Fruit fly (Drosophila melanogaster) whole organism, embryonic: ENCODE data around the gene CG43052.

Experiments
- BEAF-32 ChIP-seq: fragments of 200-800 bp; sonication (Bioruptor generic); optimal IDR thresholded peaks from 3 replicates; lab custom pipeline; 2017; ENCODE audit warnings: missing biosample characterization, missing genetic modification characterization, mild to moderate bottlenecking, moderate library complexity, missing genetic modification reagents
- Bdp1 ChIP-seq: fragments of 200-800 bp; sonication (Bioruptor generic); optimal IDR thresholded peaks from 3 replicates; lab custom pipeline; 2016; ENCODE audit warnings: missing biosample characterization, missing genetic modification characterization
- BtbVII ChIP-seq: fragments of 200-800 bp; sonication (Bioruptor generic); optimal IDR thresholded peaks from 3 replicates; lab custom pipeline; 2017; ENCODE audit warnings: missing biosample characterization, mild to moderate bottlenecking, missing genetic modification characterization
- CG10209 ChIP-seq: fragments of 200-800 bp; sonication (Bioruptor generic); optimal IDR thresholded peaks from 3 replicates; lab custom pipeline; 2017; ENCODE audit warnings: missing biosample characterization, mild to moderate bottlenecking, missing genetic modification characterization, missing genetic modification reagents
- CG11504 ChIP-seq: fragments of 200-800 bp; sonication (Bioruptor generic); optimal IDR thresholded peaks from 3 replicates; lab custom pipeline; 2019; ENCODE audit warnings: missing biosample characterization, mild to moderate bottlenecking, missing genetic modification characterization, moderate library complexity
- CG1233 ChIP-seq: fragments of 200-800 bp; sonication (Bioruptor generic); optimal IDR thresholded peaks from 4 replicates; lab custom pipeline; 2018; ENCODE audit warnings: missing biosample characterization, mild to moderate bottlenecking, missing genetic modification characterization
- CG14441 ChIP-seq: fragments of 200-800 bp; sonication (Bioruptor generic); IDR thresholded peaks from 2 replicates; pipeline ENCODE4 v1.3.6; 2022; ENCODE audit warnings: missing biosample characterization, missing genetic modification characterization
- CG15514 ChIP-seq: fragments of 200-800 bp; sonication (Bioruptor generic); optimal IDR thresholded peaks from 3 replicates; lab custom pipeline; 2017; ENCODE audit warnings: missing biosample characterization, missing genetic modification characterization, mild to moderate bottlenecking, moderate library complexity, missing genetic modification reagents
- CG15696 ChIP-seq: fragments of 200-800 bp; sonication (Bioruptor generic); optimal IDR thresholded peaks from 2 replicates; lab custom pipeline; 2019; ENCODE audit warnings: missing biosample characterization, mild to moderate bottlenecking, missing genetic modification characterization, moderate library complexity
- CG16813 ChIP-seq: fragments of 200-800 bp; sonication (Bioruptor generic); IDR thresholded peaks from 3 replicates; pipeline ENCODE4 v1.3.6; 2022; ENCODE audit warnings: missing biosample characterization, missing genetic modification characterization; ENCODE audit not compliant: partially characterized antibody
- CG17359 ChIP-seq: fragments of 200-800 bp; sonication (Bioruptor generic); optimal IDR thresholded peaks from 3 replicates; lab custom pipeline; 2018; ENCODE audit warnings: missing biosample characterization, mild to moderate bottlenecking, missing genetic modification characterization, moderate library complexity
- CG17361 ChIP-seq: fragments of 200-800 bp; sonication (Bioruptor generic); IDR thresholded peaks from 3 replicates; pipeline ENCODE4 v1.3.6; 2022; ENCODE audit warnings: missing biosample characterization, missing genetic modification characterization
- CG18011 ChIP-seq: fragments of 200-800 bp; sonication (Bioruptor generic); optimal IDR thresholded peaks from 2 replicates; lab custom pipeline; 2017; ENCODE audit warnings: missing biosample characterization, missing genetic modification characterization, mild to moderate bottlenecking, moderate library complexity, missing genotype
- CG2889 ChIP-seq: fragments of 200-800 bp; sonication (Bioruptor generic); IDR thresholded peaks from 3 replicates; pipeline ENCODE4 v1.3.6; 2022; ENCODE audit warnings: missing biosample characterization, missing genetic modification characterization
- CG32532 ChIP-seq: fragments of 200-800 bp; sonication (Bioruptor generic); IDR thresholded peaks from 2 replicates; pipeline ENCODE4 v1.3.6; 2022; ENCODE audit warnings: missing biosample characterization, missing genetic modification characterization
- CG34422 ChIP-seq: fragments of 200-800 bp; sonication (Bioruptor generic); IDR thresholded peaks from 3 replicates; pipeline ENCODE4 v1.3.6; 2022; ENCODE audit warnings: missing biosample characterization, missing genetic modification characterization
- CG42726 ChIP-seq: fragments of 200-800 bp; sonication (Bioruptor generic); IDR thresholded peaks from 2 replicates; pipeline ENCODE4 v1.3.6; 2022; ENCODE audit warnings: missing biosample characterization, missing genetic modification characterization; ENCODE audit not compliant: partially characterized antibody
- CG6689 ChIP-seq: fragments of 200-800 bp; sonication (Bioruptor generic); IDR thresholded peaks from 2 replicates; pipeline ENCODE4 v1.3.6; 2022; ENCODE audit warnings: missing biosample characterization, missing genetic modification characterization
- CG6791 ChIP-seq: fragments of 200-800 bp; sonication (Bioruptor generic); IDR thresholded peaks from 3 replicates; pipeline ENCODE4 v1.3.6; 2022; ENCODE audit warnings: missing biosample characterization, missing genetic modification characterization; ENCODE audit not compliant: partially characterized antibody
- CG9797 ChIP-seq: fragments of 200-800 bp; sonication (Bioruptor generic); optimal IDR thresholded peaks from 3 replicates; lab custom pipeline; 2018; ENCODE audit warnings: missing biosample characterization, mild to moderate bottlenecking, missing genetic modification characterization
- Chrac-16 ChIP-seq: fragments of 200-800 bp; sonication (Bioruptor generic); optimal IDR thresholded peaks from 3 replicates; lab custom pipeline; 2016; ENCODE audit warnings: missing biosample characterization, missing genetic modification characterization
- Dek ChIP-seq: fragments of 200-800 bp; sonication (Bioruptor generic); optimal IDR thresholded peaks from 3 replicates; lab custom pipeline; 2019; ENCODE audit warnings: missing biosample characterization, mild to moderate bottlenecking, missing genetic modification characterization, moderate library complexity
- Dip3 ChIP-seq: fragments of 200-800 bp; sonication (Bioruptor generic); optimal IDR thresholded peaks from 3 replicates; lab custom pipeline; 2016; ENCODE audit warnings: missing biosample characterization, missing genetic modification characterization
- Doc3 ChIP-seq: fragments of 200-800 bp; sonication (Bioruptor generic); IDR thresholded peaks from 3 replicates; pipeline ENCODE4 v1.3.6; 2022; ENCODE audit warnings: missing biosample characterization, missing genetic modification characterization; ENCODE audit not compliant: partially characterized antibody
- Dref ChIP-seq: fragments of 200-800 bp; sonication (Bioruptor generic); IDR thresholded peaks from 2 replicates; pipeline ENCODE4 v1.3.6; 2022; ENCODE audit warnings: missing biosample characterization, missing genetic modification characterization
- GATAe ChIP-seq: fragments of 200-800 bp; sonication (Bioruptor generic); conservative IDR thresholded peaks from 2 replicates; pipeline ENCODE4 v1.3.6; 2022; ENCODE audit warnings: missing biosample characterization, missing genetic modification characterization
- HLH54F ChIP-seq: fragments of 200-800 bp; sonication (Bioruptor generic); optimal IDR thresholded peaks from 3 replicates; lab custom pipeline; 2016; ENCODE audit warnings: missing biosample characterization, missing genetic modification characterization
- Lpt ChIP-seq: fragments of >200 bp; optimal IDR thresholded peaks from 2 replicates; lab custom pipeline; 2018; ENCODE audit warnings: missing biosample characterization, missing genetic modification characterization
- Myb ChIP-seq: fragments of 200-800 bp; sonication (Bioruptor generic); optimal IDR thresholded peaks from 2 replicates; lab custom pipeline; 2016; ENCODE audit warnings: missing biosample characterization, missing genetic modification characterization
- NC2β ChIP-seq: fragments of 200-800 bp; sonication (Bioruptor generic); optimal IDR thresholded peaks from 2 replicates; lab custom pipeline; 2016; ENCODE audit warnings: missing biosample characterization, missing genetic modification characterization
- Oli ChIP-seq: fragments of 200-800 bp; sonication (Bioruptor generic); optimal IDR thresholded peaks from 2 replicates; lab custom pipeline; 2018; ENCODE audit warnings: missing biosample characterization, mild to moderate bottlenecking, missing genetic modification characterization, moderate library complexity
- ato ChIP-seq: fragments of 200-800 bp; sonication (Bioruptor generic); IDR thresholded peaks from 2 replicates; pipeline ENCODE4 v1.3.6; 2022; ENCODE audit warnings: missing biosample characterization, missing genetic modification characterization; ENCODE audit not compliant: partially characterized antibody
- bab2 ChIP-seq: fragments of 200-800 bp; sonication (Bioruptor generic); optimal IDR thresholded peaks from 2 replicates; lab custom pipeline; 2016; ENCODE audit warnings: missing biosample characterization, missing genetic modification characterization
- bcd ChIP-seq: fragments of 200-800 bp; sonication (Bioruptor generic); optimal IDR thresholded peaks from 2 replicates; lab custom pipeline; 2017; ENCODE audit warnings: missing biosample characterization, mild to moderate bottlenecking, missing genetic modification characterization
- bigmax ChIP-seq: fragments of 200-800 bp; sonication (Bioruptor generic); optimal IDR thresholded peaks from 2 replicates; lab custom pipeline; 2018; ENCODE audit warnings: missing biosample characterization, mild to moderate bottlenecking, missing genetic modification characterization
- btn ChIP-seq: fragments of 200-800 bp; sonication (Bioruptor generic); optimal IDR thresholded peaks from 2 replicates; lab custom pipeline; 2016; ENCODE audit warnings: missing biosample characterization, missing genetic modification characterization
- cg ChIP-seq: fragments of 200-800 bp; sonication (Bioruptor generic); optimal IDR thresholded peaks from 3 replicates; lab custom pipeline; 2019; ENCODE audit warnings: missing biosample characterization, mild to moderate bottlenecking, missing genetic modification characterization, moderate library complexity
- disco-r ChIP-seq: fragments of 200-800 bp; sonication (Bioruptor generic); optimal IDR thresholded peaks from 2 replicates; lab custom pipeline; 2016; ENCODE audit warnings: missing biosample characterization, missing genetic modification characterization
- en ChIP-seq: fragments of 200-800 bp; sonication (Bioruptor generic); optimal IDR thresholded peaks from 2 replicates; lab custom pipeline; 2016; ENCODE audit warnings: missing biosample characterization, missing genetic modification characterization
- esg ChIP-seq: fragments of 200-800 bp; sonication (Bioruptor generic); conservative IDR thresholded peaks from 2 replicates; pipeline ENCODE4 v1.3.6; 2022; ENCODE audit warnings: missing biosample characterization, missing genetic modification characterization
- hkb ChIP-seq, 2 experiments: fragments of 200-800 bp in 1 of 2; fragments of >200 bp in 1 of 2; sonication (Bioruptor generic) in 1 of 2; IDR thresholded peaks in 1 of 2; optimal IDR thresholded peaks in 1 of 2; 2 replicates each; pipeline versions ENCODE4 v1.3.6 to Lab custom; 2017 to 2022; ENCODE audit warnings: missing biosample characterization in 1 of 2, missing genetic modification characterization in 1 of 2
- nerfin-2 ChIP-seq: fragments of 200-800 bp; sonication (Bioruptor generic); IDR thresholded peaks from 2 replicates; pipeline ENCODE4 v1.3.6; 2022; ENCODE audit warnings: missing biosample characterization, missing genetic modification characterization; ENCODE audit not compliant: partially characterized antibody
- salm ChIP-seq: fragments of 200-800 bp; sonication (Bioruptor generic); optimal IDR thresholded peaks from 2 replicates; lab custom pipeline; 2018; ENCODE audit warnings: missing biosample characterization, mild to moderate bottlenecking, missing genetic modification characterization
- scrt ChIP-seq: fragments of 200-800 bp; sonication (Bioruptor generic); optimal IDR thresholded peaks from 2 replicates; lab custom pipeline; 2018; ENCODE audit warnings: missing biosample characterization, mild to moderate bottlenecking, missing genetic modification characterization, moderate library complexity
- slbo ChIP-seq: fragments of 200-800 bp; sonication (Bioruptor generic); IDR thresholded peaks from 2 replicates; pipeline ENCODE4 v1.3.6; 2022; ENCODE audit warnings: missing biosample characterization, missing genetic modification characterization
- so ChIP-seq: fragments of 200-800 bp; sonication (Bioruptor generic); IDR thresholded peaks from 3 replicates; pipeline ENCODE4 v1.3.6; 2022; ENCODE audit warnings: missing biosample characterization, missing genetic modification characterization
- tll ChIP-seq, 2 experiments: fragments of 200-800 bp in 1 of 2; fragments of >200 bp in 1 of 2; sonication (Bioruptor generic) in 1 of 2; optimal IDR thresholded peaks; 2 replicates each; lab custom pipeline; 2017 to 2019; ENCODE audit warnings: missing biosample characterization in 2 of 2, missing genetic modification characterization in 2 of 2, mild to moderate bottlenecking in 1 of 2, moderate library complexity in 1 of 2
- twi ChIP-seq: fragments of 200-800 bp; optimal IDR thresholded peaks from 2 replicates; lab custom pipeline; 2019; ENCODE audit warnings: missing biosample characterization, mild to moderate bottlenecking, missing genetic modification characterization, moderate library complexity
- zen2 ChIP-seq: fragments of 200-800 bp; sonication (Bioruptor generic); IDR thresholded peaks from 3 replicates; pipeline ENCODE4 v1.3.6; 2022; ENCODE audit warnings: missing biosample characterization, missing genetic modification characterization; ENCODE audit not compliant: partially characterized antibody

CG43052 gene

dm6 chr2L:14348602-14349001, 3.3 kb upstream of the CG43052 start, which contains the start of gene mTTF (continued):
- no peak for TF ChIP-seq Oli (tag; lab: Kevin White, UChicago)
- TF ChIP-seq Myb (GFP tag; lab: Kevin White, UChicago), result peak; percentile 99
- 0 out of 3 replicates have a peak, but pooled peaks have one; percentile 42 for TF ChIP-seq CG34422 (GFP tag; lab: Robert Waterston, UW)
- TF ChIP-seq nerfin-2, result 0 out of 2 replicates have a peak, but pooled peaks have one; percentile 10
- TF ChIP-seq scrt, result no peak
- TF ChIP-seq Bdp1 (GFP tag; lab: Kevin White, UChicago), result no peak
- no peak for TF ChIP-seq CG15696 (tag; lab: Kevin White, UChicago)
- TF ChIP-seq Dek (tag; lab: Kevin White, UChicago), result no peak
- TF ChIP-seq esg (GFP tag; lab: Robert Waterston, UW), result no peak
- TF ChIP-seq CG11504, result peak; percentile 87
- peak; percentile 32 for TF ChIP-seq BEAF-32 (GFP tag; lab: Kevin White, UChicago)
- TF ChIP-seq HLH54F (GFP tag; lab: Kevin White, UChicago), result no peak
- peak; percentile 97 for TF ChIP-seq Dref (GFP tag; lab: Robert Waterston, UW)
- TF ChIP-seq CG9797 (GFP tag; lab: Kevin White, UChicago), result peak; percentile 16
- no peak for TF ChIP-seq bcd
- no peak for TF ChIP-seq CG2889 (GFP tag; lab: Robert Waterston, UW)
- TF ChIP-seq CG10209 (GFP tag; lab: Kevin White, UChicago), result no peak
- no peak for TF ChIP-seq BtbVII (GFP tag; lab: Kevin White, UChicago)
- no peak for TF ChIP-seq Chrac-16 (GFP tag; lab: Kevin White, UChicago)
- no peak for TF ChIP-seq slbo (GFP tag; lab: Robert Waterston, UW)
- no peak for TF ChIP-seq CG17361 (GFP tag; lab: Robert Waterston, UW)
- TF ChIP-seq so (GFP tag; lab: Robert Waterston, UW), result no peak
- TF ChIP-seq NC2β (GFP tag; lab: Kevin White, UChicago), result no peak
- TF ChIP-seq Doc3 (GFP tag; lab: Robert Waterston, UW), result 0 out of 3 replicates have a peak, but pooled peaks have one; percentile 41
- TF ChIP-seq tll (GFP tag; optimal IDR thresholded peaks at IDR 0.05; lab: Kevin White, UChicago), result no peak
- no peak for TF ChIP-seq CG1233 (GFP tag; lab: Kevin White, UChicago)
- TF ChIP-seq CG17359 (tag; lab: Kevin White, UChicago), result no peak
- no peak for TF ChIP-seq CG16813
- no peak for TF ChIP-seq bigmax (GFP tag; lab: Kevin White, UChicago)
- peak; percentile 45; the same call in 1 of the 2 replicates for TF ChIP-seq CG42726 (GFP tag; lab: Robert Waterston, UW)
- TF ChIP-seq CG6791 (GFP tag; lab: Robert Waterston, UW), result peak; percentile 58; the same call in 2 of the 3 replicates
- peak; percentile 53 for TF ChIP-seq CG15514 (GFP tag; lab: Kevin White, UChicago)
- no peak for TF ChIP-seq CG32532 (GFP tag; lab: Robert Waterston, UW)
- peak; percentile 99 for TF ChIP-seq CG18011 (GFP tag; lab: Kevin White, UChicago)
- no peak for TF ChIP-seq salm (tag; lab: Kevin White, UChicago)
- TF ChIP-seq twi, result no peak
- TF ChIP-seq cg (GFP tag; lab: Kevin White, UChicago), result no peak
- TF ChIP-seq en (GFP tag; lab: Kevin White, UChicago), result no peak
- TF ChIP-seq disco-r (GFP tag; lab: Kevin White, UChicago), result no peak
- no peak for TF ChIP-seq CG14441 (GFP tag; lab: Robert Waterston, UW)
- no peak for TF ChIP-seq GATAe
- TF ChIP-seq Lpt (GFP tag; lab: Kevin White, UChicago), result no peak
- TF ChIP-seq zen2 (GFP tag; lab: Robert Waterston, UW), result no peak
- TF ChIP-seq hkb (optimal IDR thresholded peaks at IDR 0.05; lab: Kevin White, UChicago), result peak; percentile 14
- TF ChIP-seq hkb (GFP tag; IDR thresholded peaks at IDR 0.05; lab: Robert Waterston, UW), result no peak
- no peak for TF ChIP-seq btn (GFP tag; lab: Kevin White, UChicago)
- no peak for TF ChIP-seq bab2
- TF ChIP-seq CG6689 (GFP tag; lab: Robert Waterston, UW), result no peak
- peak; percentile 62; the same call in 1 of the 2 replicates for TF ChIP-seq ato (GFP tag; lab: Robert Waterston, UW)
- TF ChIP-seq Dip3 (GFP tag; lab: Kevin White, UChicago), result no peak
